Worm (Caenorhabditis elegans) whole organism, young adult: ENCODE results near the gene C06E2.9.

Source experiments
- B0261.1 ChIP-seq: sonication (generic microtip); optimal IDR thresholded peaks from 2 replicates; lab custom pipeline; 2016; ENCODE audit warnings: mild to moderate bottlenecking, missing genetic modification characterization, moderate library complexity, missing compliant biosample characterization
- D2030.7 ChIP-seq: fragments of 200-800 bp; sonication (Bioruptor generic); IDR thresholded peaks from 2 replicates; pipeline ENCODE4 v1.3.6; 2022; ENCODE audit warnings: missing genetic modification reagents, missing genetic modification characterization, missing compliant biosample characterization
- F22D6.2 ChIP-seq: sonication (generic microtip); optimal IDR thresholded peaks from 2 replicates; lab custom pipeline; 2016; ENCODE audit warnings: mild to moderate bottlenecking, missing genetic modification characterization, missing compliant biosample characterization
- F23B12.7 ChIP-seq: sonication (generic microtip); optimal IDR thresholded peaks from 2 replicates; lab custom pipeline; 2017; ENCODE audit warnings: missing genetic modification characterization, mild to moderate bottlenecking, missing compliant biosample characterization, antibody characterized with exemption, moderate library complexity; ENCODE audit not compliant: insufficient read depth
- T07F8.4 ChIP-seq: sonication (generic microtip); optimal IDR thresholded peaks from 2 replicates; lab custom pipeline; 2016; ENCODE audit warnings: mild to moderate bottlenecking, missing genetic modification characterization, moderate library complexity, missing compliant biosample characterization
- Y56A3A.18 ChIP-seq: fragments of 200-800 bp; sonication (Bioruptor generic); IDR thresholded peaks from 2 replicates; pipeline ENCODE4 v1.3.6; 2022; ENCODE audit warnings: missing genetic modification reagents, missing genetic modification characterization, missing compliant biosample characterization
- Y95B8A.8 ChIP-seq: fragments of 200-800 bp; sonication (Bioruptor generic); IDR thresholded peaks from 2 replicates; pipeline ENCODE4 v1.3.6; 2022; ENCODE audit warnings: missing genetic modification reagents, missing genetic modification characterization, missing compliant biosample characterization
- ZK185.1 ChIP-seq: sonication (generic microtip); optimal IDR thresholded peaks from 2 replicates; lab custom pipeline; 2016; ENCODE audit warnings: mild to moderate bottlenecking, missing genetic modification characterization, missing compliant biosample characterization; ENCODE audit not compliant: poor library complexity, severe bottlenecking
- ama-1 ChIP-seq, 3 experiments: fragments of 150-350 bp in 1 of 3; sonication (generic microtip) in 2 of 3; optimal IDR thresholded peaks; 2 replicates each; lab custom pipeline; 2014 to 2018; ENCODE audit warnings: missing biosample characterization in 2 of 3, missing genetic modification characterization in 2 of 3, missing genetic modification reagents in 2 of 3
- atf-7 ChIP-seq: sonication (generic microtip); optimal IDR thresholded peaks from 2 replicates; lab custom pipeline; 2017; ENCODE audit warnings: mild to moderate bottlenecking, missing genetic modification characterization, missing compliant biosample characterization
- attf-5 ChIP-seq: fragments of 200-800 bp; sonication (Bioruptor generic); optimal IDR thresholded peaks from 2 replicates; lab custom pipeline; 2018; ENCODE audit warnings: mild to moderate bottlenecking, missing genetic modification characterization, missing compliant biosample characterization
- bed-2 ChIP-seq: fragments of 200-800 bp; sonication (Bioruptor generic); IDR thresholded peaks from 2 replicates; pipeline ENCODE4 v1.3.6; 2022; ENCODE audit warnings: missing genetic modification reagents, missing genetic modification characterization, missing compliant biosample characterization
- cebp-1 ChIP-seq, 2 experiments: fragments of 200-800 bp in 1 of 2; sonication (Bioruptor generic) in 1 of 2; sonication (generic microtip) in 1 of 2; IDR thresholded peaks in 1 of 2; optimal IDR thresholded peaks in 1 of 2; 2 replicates each; pipeline versions ENCODE4 v1.3.6 to Lab custom; 2017 to 2022; ENCODE audit warnings: missing compliant biosample characterization in 2 of 2, missing genetic modification characterization in 2 of 2, mild to moderate bottlenecking in 1 of 2, missing genetic modification reagents in 1 of 2, moderate library complexity in 1 of 2
- ceh-40 ChIP-seq: fragments of 200-800 bp; sonication (Bioruptor generic); IDR thresholded peaks from 2 replicates; pipeline ENCODE4 v1.3.6; 2022; ENCODE audit warnings: missing genetic modification characterization, missing compliant biosample characterization
- die-1 ChIP-seq: sonication (generic microtip); optimal IDR thresholded peaks from 2 replicates; lab custom pipeline; 2016; ENCODE audit warnings: missing genotype, mild to moderate bottlenecking, missing genetic modification characterization, missing compliant biosample characterization
- dpff-1 ChIP-seq: sonication (generic microtip); optimal IDR thresholded peaks from 2 replicates; lab custom pipeline; 2017; ENCODE audit warnings: mild to moderate bottlenecking, missing genetic modification characterization, missing compliant biosample characterization
- dpl-1 ChIP-seq: fragments of 150-350 bp; optimal IDR thresholded peaks from 2 replicates; lab custom pipeline; 2014; ENCODE audit warnings: missing biosample characterization, missing genetic modification reagents, missing genetic modification characterization
- egl-18 ChIP-seq: fragments of 200-800 bp; sonication (Bioruptor generic); IDR thresholded peaks from 2 replicates; pipeline ENCODE4 v1.3.6; 2022; ENCODE audit warnings: missing genetic modification reagents, missing genetic modification characterization, missing compliant biosample characterization
- ekl-4 ChIP-seq: fragments of 200-800 bp; sonication (Bioruptor generic); IDR thresholded peaks from 2 replicates; pipeline ENCODE4 v1.3.6; 2022; ENCODE audit warnings: missing genetic modification reagents, missing genetic modification characterization, missing compliant biosample characterization
- him-1 ChIP-seq: sonication (generic microtip); optimal IDR thresholded peaks from 2 replicates; lab custom pipeline; 2016; ENCODE audit warnings: missing genotype, missing genetic modification reagents, missing genetic modification characterization, missing compliant biosample characterization
- hmg-1.2 ChIP-seq: fragments of 200-800 bp; sonication (Bioruptor generic); IDR thresholded peaks from 2 replicates; pipeline ENCODE4 v1.3.6; 2022; ENCODE audit warnings: missing genetic modification reagents, missing genetic modification characterization, missing compliant biosample characterization
- hmg-20 ChIP-seq: fragments of 200-800 bp; sonication (Bioruptor generic); IDR thresholded peaks from 2 replicates; pipeline ENCODE4 v1.3.6; 2022; ENCODE audit warnings: missing genetic modification reagents, missing genetic modification characterization, missing compliant biosample characterization
- hrde-1 ChIP-seq: sonication (generic microtip); optimal IDR thresholded peaks from 2 replicates; lab custom pipeline; 2016; ENCODE audit warnings: missing genetic modification characterization, mild to moderate bottlenecking, missing compliant biosample characterization, moderate library complexity, missing genotype, missing genetic modification reagents, borderline replicate concordance
- let-607 ChIP-seq, 2 experiments: fragments of 200-800 bp in 1 of 2; sonication (Bioruptor generic) in 1 of 2; sonication (generic microtip) in 1 of 2; optimal IDR thresholded peaks; 2 replicates each; lab custom pipeline; 2016 to 2018; ENCODE audit warnings: mild to moderate bottlenecking in 2 of 2, missing compliant biosample characterization in 2 of 2, missing genetic modification characterization in 2 of 2, moderate library complexity in 2 of 2, missing genotype in 1 of 2
- lin-26 ChIP-seq: fragments of 200-800 bp; sonication (Bioruptor generic); IDR thresholded peaks from 2 replicates; pipeline ENCODE4 v1.3.6; 2022; ENCODE audit warnings: missing genetic modification reagents, missing genetic modification characterization, missing compliant biosample characterization
- lin-40 ChIP-seq: sonication (generic microtip); optimal IDR thresholded peaks from 2 replicates; lab custom pipeline; 2016; ENCODE audit warnings: missing genetic modification characterization, mild to moderate bottlenecking, missing compliant biosample characterization, missing genotype, missing genetic modification reagents
- lin-54 ChIP-seq: fragments of 200-800 bp; sonication (Bioruptor generic); optimal IDR thresholded peaks from 2 replicates; lab custom pipeline; 2018; ENCODE audit warnings: mild to moderate bottlenecking, missing genetic modification characterization, missing compliant biosample characterization
- lsy-27 ChIP-seq: sonication (generic microtip); optimal IDR thresholded peaks from 2 replicates; lab custom pipeline; 2017; ENCODE audit warnings: missing genetic modification characterization, mild to moderate bottlenecking, missing compliant biosample characterization, antibody characterized with exemption, missing genotype, borderline replicate concordance; ENCODE audit not compliant: insufficient read depth
- madf-3 ChIP-seq: fragments of 200-800 bp; sonication (Bioruptor generic); IDR thresholded peaks from 2 replicates; pipeline ENCODE4 v1.3.6; 2022; ENCODE audit warnings: missing genetic modification reagents, missing genetic modification characterization, missing compliant biosample characterization
- madf-6 ChIP-seq: fragments of 200-800 bp; sonication (Bioruptor generic); IDR thresholded peaks from 2 replicates; pipeline ENCODE4 v1.3.6; 2022; ENCODE audit warnings: missing genetic modification reagents, missing genetic modification characterization, missing compliant biosample characterization
- madf-8 ChIP-seq: fragments of 200-800 bp; sonication (Bioruptor generic); conservative IDR thresholded peaks from 2 replicates; pipeline ENCODE4 v1.3.6; 2022; ENCODE audit warnings: missing genetic modification reagents, missing genetic modification characterization, missing compliant biosample characterization
- nfyb-1 ChIP-seq: fragments of 200-800 bp; sonication (Bioruptor generic); IDR thresholded peaks from 2 replicates; pipeline ENCODE4 v1.3.6; 2022; ENCODE audit warnings: missing genetic modification reagents, missing genetic modification characterization, missing compliant biosample characterization
- nhr-179 ChIP-seq: sonication (generic microtip); optimal IDR thresholded peaks from 2 replicates; lab custom pipeline; 2016; ENCODE audit warnings: mild to moderate bottlenecking, missing genetic modification characterization, missing compliant biosample characterization
- nhr-80 ChIP-seq: sonication (generic microtip); optimal IDR thresholded peaks from 2 replicates; lab custom pipeline; 2016; ENCODE audit warnings: missing genetic modification characterization, missing compliant biosample characterization
- nhr-90 ChIP-seq: sonication (generic microtip); optimal IDR thresholded peaks from 2 replicates; lab custom pipeline; 2016; ENCODE audit warnings: missing genotype, mild to moderate bottlenecking, missing genetic modification characterization, missing compliant biosample characterization
- pbrm-1 ChIP-seq: fragments of 200-800 bp; sonication (Bioruptor generic); IDR thresholded peaks from 2 replicates; pipeline ENCODE4 v1.3.6; 2022; ENCODE audit warnings: missing genetic modification reagents, missing genetic modification characterization, missing compliant biosample characterization
- rpc-1 ChIP-seq, 2 experiments: fragments of 150-350 bp in 1 of 2; sonication (generic microtip) in 1 of 2; optimal IDR thresholded peaks; 2 replicates each; lab custom pipeline; 2014 to 2018; ENCODE audit warnings: missing biosample characterization in 1 of 2, missing genetic modification characterization in 1 of 2, missing genetic modification reagents in 1 of 2, missing genotype in 1 of 2
- snpc-3.4 ChIP-seq: sonication (generic microtip); optimal IDR thresholded peaks from 2 replicates; lab custom pipeline; 2017; ENCODE audit warnings: missing genetic modification characterization, mild to moderate bottlenecking, missing compliant biosample characterization, antibody characterized with exemption, moderate library complexity, missing genotype, missing genetic modification reagents
- snpc-4 ChIP-seq, 5 experiments: fragments of 150-350 bp in 1 of 5; sonication (generic microtip) in 4 of 5; optimal IDR thresholded peaks; 2 replicates each; lab custom pipeline; 2014 to 2018; ENCODE audit warnings: missing genetic modification characterization in 5 of 5, missing biosample characterization in 3 of 5, antibody characterized with exemption in 2 of 5, mild to moderate bottlenecking in 2 of 5, missing compliant biosample characterization in 2 of 5, missing genotype in 2 of 5, moderate library complexity in 2 of 5, missing genetic modification reagents in 1 of 5
- tbp1 ChIP-seq: fragments of 200-800 bp; sonication (Bioruptor generic); optimal IDR thresholded peaks from 2 replicates; lab custom pipeline; 2018; ENCODE audit warnings: mild to moderate bottlenecking, missing genetic modification characterization, missing compliant biosample characterization
- unc-130 ChIP-seq: sonication (generic microtip); optimal IDR thresholded peaks from 2 replicates; lab custom pipeline; 2016; ENCODE audit warnings: missing genetic modification reagents, missing genetic modification characterization, missing compliant biosample characterization
- xnd-1 ChIP-seq: sonication (generic microtip); optimal IDR thresholded peaks from 2 replicates; lab custom pipeline; 2016; ENCODE audit warnings: missing genotype, missing genetic modification reagents, missing genetic modification characterization, missing compliant biosample characterization
- ztf-18 ChIP-seq: sonication (generic microtip); optimal IDR thresholded peaks from 2 replicates; lab custom pipeline; 2016; ENCODE audit warnings: missing genotype, mild to moderate bottlenecking, missing genetic modification characterization, missing compliant biosample characterization
- ztf-26 ChIP-seq: sonication (generic microtip); optimal IDR thresholded peaks from 2 replicates; lab custom pipeline; 2017; ENCODE audit warnings: missing genetic modification characterization, missing compliant biosample characterization

Gene C06E2.9

DNA sequence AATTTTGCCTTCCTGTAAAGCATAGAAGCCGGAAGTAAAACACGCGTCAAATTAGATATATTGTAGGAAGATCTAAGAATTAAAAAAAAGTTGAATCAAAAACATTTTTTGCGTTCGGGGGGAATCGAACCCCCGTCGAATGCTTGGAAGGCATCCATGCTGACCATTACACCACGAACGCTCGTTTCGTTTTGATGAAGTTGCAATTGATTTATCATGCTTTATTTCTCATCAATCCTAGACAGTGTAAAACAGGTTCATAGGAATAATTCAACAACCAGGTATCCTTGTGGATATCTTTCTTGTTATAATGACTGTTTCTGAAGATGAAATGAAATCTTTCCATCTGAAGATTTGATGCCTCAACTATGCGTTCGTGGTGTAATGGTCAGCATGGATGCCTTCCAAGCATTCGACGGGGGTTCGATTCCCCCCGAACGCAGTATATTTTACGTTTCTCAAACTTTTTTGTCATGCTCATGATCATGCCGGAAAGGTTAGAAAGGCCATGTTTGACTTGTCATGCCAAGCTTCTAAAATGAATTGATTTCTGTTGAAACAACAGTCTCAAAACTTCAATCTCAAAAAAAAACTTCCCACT, 41.1 kb upstream of the C06E2.9 start:
- 0 out of 2 replicates have a peak, but pooled peaks have one; percentile 26 for TF ChIP-seq madf-3 (GFP tag; lab: Robert Waterston, UW)
- no peak for TF ChIP-seq dpff-1 (tag; lab: Kevin White, UChicago)
- no peak for TF ChIP-seq dpl-1
- TF ChIP-seq him-1 (tag; lab: Kevin White, UChicago) = peak; percentile 24
- TF ChIP-seq tbp1 (GFP tag; lab: Kevin White, UChicago) = peak; percentile 87
- TF ChIP-seq let-607 (tag; optimal IDR thresholded peaks at IDR 0.05; lab: Kevin White, UChicago) = peak in 1 of 2 experiments; percentile 43
- TF ChIP-seq ceh-40 (GFP tag; lab: Robert Waterston, UW) = no peak
- TF ChIP-seq Y95B8A.8 = no peak
- peak; percentile 77; the same call in 1 of the 2 replicates for TF ChIP-seq Y56A3A.18
- TF ChIP-seq F23B12.7 = peak; percentile 9
- TF ChIP-seq bed-2 = no peak
- peak; percentile 75 for TF ChIP-seq B0261.1 (tag; lab: Kevin White, UChicago)
- peak; percentile 88 for TF ChIP-seq rpc-1 (optimal IDR thresholded peaks at IDR 0.05; lab: Kevin White, UChicago)
- TF ChIP-seq rpc-1 (tag; optimal IDR thresholded peaks at IDR 0.05; lab: Kevin White, UChicago) = peak; percentile 86
- no peak for TF ChIP-seq xnd-1 (tag; lab: Kevin White, UChicago)
- no peak for TF ChIP-seq madf-6
- TF ChIP-seq hmg-1.2 (GFP tag; lab: Robert Waterston, UW) = peak; percentile 56
- TF ChIP-seq lin-26 = peak; percentile 89
- no peak for TF ChIP-seq nhr-179 (tag; lab: Kevin White, UChicago)
- TF ChIP-seq lin-54 (GFP tag; lab: Kevin White, UChicago) = no peak
- peak; percentile 43 for TF ChIP-seq snpc-3.4 (tag; lab: Kevin White, UChicago)
- no peak for TF ChIP-seq T07F8.4
- TF ChIP-seq pbrm-1 (GFP tag; lab: Robert Waterston, UW) = 0 out of 2 replicates have a peak, but pooled peaks have one; percentile 52
- TF ChIP-seq egl-18 (GFP tag; lab: Robert Waterston, UW) = no peak
- peak; percentile 22 for TF ChIP-seq ztf-26 (tag; lab: Kevin White, UChicago)
- TF ChIP-seq F22D6.2 (tag; lab: Kevin White, UChicago) = no peak
- peak; percentile 58 for TF ChIP-seq nhr-90 (tag; lab: Kevin White, UChicago)
- no peak for TF ChIP-seq cebp-1 (GFP tag; IDR thresholded peaks at IDR 0.05; lab: Robert Waterston, UW)
- TF ChIP-seq cebp-1 (tag; optimal IDR thresholded peaks at IDR 0.05; lab: Kevin White, UChicago) = peak; percentile 29
- TF ChIP-seq hmg-20 (GFP tag; lab: Robert Waterston, UW) = peak; percentile 13; the same call in 1 of the 2 replicates
- TF ChIP-seq nhr-80 (tag; lab: Kevin White, UChicago) = peak; percentile 26
- peak; percentile 54 for TF ChIP-seq lin-40 (tag; lab: Kevin White, UChicago)
- no peak for TF ChIP-seq ekl-4 (GFP tag; lab: Robert Waterston, UW)
- no peak for TF ChIP-seq ama-1 (optimal IDR thresholded peaks at IDR 0.05; lab: Kevin White, UChicago)
- peak in 1 of 2 experiments; percentile 14 for TF ChIP-seq ama-1 (GFP tag; optimal IDR thresholded peaks at IDR 0.05; lab: Kevin White, UChicago)
- TF ChIP-seq unc-130 (GFP tag; lab: Kevin White, UChicago) = no peak
- no peak for TF ChIP-seq hrde-1 (tag; lab: Kevin White, UChicago)
- TF ChIP-seq atf-7 (tag; lab: Kevin White, UChicago) = peak; percentile 19
- peak; percentile 18 for TF ChIP-seq attf-5 (GFP tag; lab: Kevin White, UChicago)
- TF ChIP-seq lsy-27 (tag; lab: Kevin White, UChicago) = peak; percentile 59
- TF ChIP-seq madf-8 (GFP tag; lab: Robert Waterston, UW) = no peak
- peak; percentile 42 for TF ChIP-seq snpc-4 (GFP tag; optimal IDR thresholded peaks at IDR 0.05; lab: Kevin White, UChicago)
- peak in 1 of 4 experiments; percentile 64 for TF ChIP-seq snpc-4 (tag; optimal IDR thresholded peaks at IDR 0.05; lab: Kevin White, UChicago)
- peak; percentile 75 for TF ChIP-seq die-1 (tag; lab: Kevin White, UChicago)
- 0 out of 2 replicates have a peak, but pooled peaks have one; percentile 43 for TF ChIP-seq nfyb-1 (GFP tag; lab: Robert Waterston, UW)
- TF ChIP-seq ZK185.1 (tag; lab: Kevin White, UChicago) = peak; percentile 56
- TF ChIP-seq D2030.7 (GFP tag; lab: Robert Waterston, UW) = 0 out of 2 replicates have a peak, but pooled peaks have one; percentile 36
- peak; percentile 49 for TF ChIP-seq ztf-18 (tag; lab: Kevin White, UChicago)
